Worm (Caenorhabditis elegans): ENCODE measurements around the gene ZC239.17.
"Not testable (repeated sequence)": the region's sequence is repeated elsewhere in the genome, so short reads cannot be mapped to it uniquely, and the experiment has no call there.

Gene ZC239.17

ce11 chrII:3184858-3185257 lies 40.8 kb downstream of the ZC239.17 start, which contains the start of gene sri-78:
Gene sri-78 (plus strand): TSS chrII:3185158.
- TF ChIP-seq alr-1 (tag; optimal IDR thresholded peaks at IDR 0.05); ztf-1 (GFP tag; conservative IDR thresholded peaks at IDR 0.05); unc-39 (tag; optimal IDR thresholded peaks at IDR 0.05): not testable (repeated sequence)

- TF ChIP-seq nhr-23, elt-1, ztf-4 (tag; optimal IDR thresholded peaks at IDR 0.05): not testable (repeated sequence)
These were observed 42.3 kb downstream of the ZC239.17 start, which contains the start of the genes Y27F2A.6 and Y27F2A.8 for ce11 chrII:3183300-3183840. Gene Y27F2A.6 (minus strand): TSS chrII:3183400. Gene Y27F2A.8 (plus strand): TSS chrII:3183790.

- TF ChIP-seq ceh-16, gmeb-1, nhr-129 (tag; optimal IDR thresholded peaks at IDR 0.05): not testable (repeated sequence)
These were observed 48.0 kb downstream of the ZC239.17 start, which contains the start of gene sri-40 for ce11 chrII:3177663-3178062. Gene sri-40 (plus strand): TSS chrII:3177963.

Data from whole organism, L2 larva.